Fruit fly (Drosophila melanogaster) whole organism: ENCODE measurements around the gene CG3386.

Experiments used
- CG8478 ChIP-seq: fragments of >200 bp; optimal IDR thresholded peaks from 2 replicates; lab custom pipeline; 2018; ENCODE audit warnings: inconsistent platforms
- Dll ChIP-seq: fragments of >200 bp; optimal IDR thresholded peaks from 2 replicates; lab custom pipeline; 2017
- pan ChIP-seq: fragments of >200 bp; optimal IDR thresholded peaks from 2 replicates; lab custom pipeline; 2017
- psq ChIP-seq: fragments of >200 bp; optimal IDR thresholded peaks from 2 replicates; lab custom pipeline; 2017
- usp ChIP-seq: fragments of >200 bp; optimal IDR thresholded peaks from 2 replicates; lab custom pipeline; 2017; ENCODE audit warnings: missing biosample characterization, missing genetic modification characterization, mixed read lengths

DNA sequence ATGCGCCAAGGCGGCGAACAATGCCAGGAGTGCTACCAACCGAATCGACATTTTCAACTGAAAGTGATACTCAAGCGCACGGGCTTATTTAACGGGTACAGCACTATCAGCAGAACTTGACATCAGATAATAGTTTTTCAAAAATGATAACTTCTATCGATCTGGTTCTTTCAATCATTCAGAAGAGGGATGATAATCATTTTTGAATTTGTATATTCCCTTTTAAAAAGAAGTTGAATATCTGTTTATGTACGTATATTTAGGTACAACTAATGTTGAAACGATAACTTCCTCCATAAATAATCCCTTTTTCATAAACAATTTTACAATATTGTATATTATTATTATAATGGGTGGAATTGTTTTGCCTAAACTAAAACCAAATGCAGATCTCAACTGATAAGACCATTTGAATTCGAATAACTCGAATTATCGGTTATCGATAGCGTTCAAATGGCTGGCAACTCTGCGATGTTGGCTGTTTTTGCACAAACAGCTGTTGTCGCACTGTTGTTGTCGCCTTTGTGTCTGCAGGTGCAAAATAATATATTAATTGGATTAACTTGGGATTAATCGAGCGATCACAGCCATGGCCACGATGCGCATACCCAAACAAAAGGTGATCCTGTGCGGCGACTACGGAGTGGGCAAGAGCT lies 7.9 kb upstream of the CG3386 start, which contains the start of the genes CG32483 and RabX6:
- TF ChIP-seq usp (GFP tag; lab: Kevin White, UChicago) (no peak), Dll (no peak), psq (lab: Kevin White, UChicago) (no peak), pan (no peak), CG8478 (lab: Kevin White, UChicago) (no peak)
